Worm (Caenorhabditis elegans) whole organism, L4 larva: ENCODE data around the gene F45D3.2.

Experiments used
- ZK337.2 ChIP-seq: fragments of 200-800 bp; sonication (Bioruptor generic); IDR thresholded peaks from 2 replicates; pipeline ENCODE4 v1.3.6; 2022; ENCODE audit warnings: missing genetic modification reagents, missing genetic modification characterization, missing compliant biosample characterization
- aly-2 ChIP-seq: sonication (generic microtip); optimal IDR thresholded peaks from 2 replicates; lab custom pipeline; 2018; ENCODE audit warnings: missing biosample characterization, missing genetic modification characterization
- nhr-25 ChIP-seq: sonication (generic microtip); optimal IDR thresholded peaks from 2 replicates; lab custom pipeline; 2017; ENCODE audit warnings: missing genetic modification characterization, mild to moderate bottlenecking, missing compliant biosample characterization, antibody characterized with exemption, moderate library complexity, borderline replicate concordance; ENCODE audit not compliant: insufficient read depth
- nhr-6 ChIP-seq: fragments of 150-350 bp; optimal IDR thresholded peaks from 2 replicates; lab custom pipeline; 2014; ENCODE audit warnings: missing biosample characterization, missing genetic modification characterization
- snpc-4 ChIP-seq: fragments of 150-350 bp; optimal IDR thresholded peaks from 2 replicates; lab custom pipeline; 2014; ENCODE audit warnings: missing biosample characterization, missing genetic modification characterization

DNA sequence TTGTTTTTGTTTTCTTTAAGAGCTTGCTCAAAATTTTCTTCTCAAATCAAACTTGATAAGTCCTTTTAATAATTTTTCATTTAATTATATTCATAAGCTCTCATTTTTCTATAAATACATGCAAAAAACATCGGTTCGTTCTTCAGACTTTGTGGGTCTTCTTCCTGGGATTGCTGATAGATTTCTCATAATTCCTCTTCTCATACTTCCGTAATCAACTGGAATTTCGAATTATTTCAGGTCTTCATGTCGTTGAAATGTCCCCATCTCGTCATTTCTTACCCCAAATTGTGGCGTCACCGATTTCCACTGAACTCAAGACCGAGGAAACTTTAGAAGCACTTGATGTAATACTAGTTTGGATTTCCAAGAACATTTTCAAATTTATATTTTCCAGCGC is 24.1 kb downstream of the F45D3.2 start:
- TF ChIP-seq aly-2 = no peak
- no peak for TF ChIP-seq nhr-6
- TF ChIP-seq ZK337.2 = no peak
- no peak for TF ChIP-seq nhr-25 (tag; lab: Kevin White, UChicago)
- no peak for TF ChIP-seq snpc-4 (tag; lab: Kevin White, UChicago)
